Worm (Caenorhabditis elegans): Measurements from ENCODE around the gene sma-10.

The sma-10 gene

DNA sequence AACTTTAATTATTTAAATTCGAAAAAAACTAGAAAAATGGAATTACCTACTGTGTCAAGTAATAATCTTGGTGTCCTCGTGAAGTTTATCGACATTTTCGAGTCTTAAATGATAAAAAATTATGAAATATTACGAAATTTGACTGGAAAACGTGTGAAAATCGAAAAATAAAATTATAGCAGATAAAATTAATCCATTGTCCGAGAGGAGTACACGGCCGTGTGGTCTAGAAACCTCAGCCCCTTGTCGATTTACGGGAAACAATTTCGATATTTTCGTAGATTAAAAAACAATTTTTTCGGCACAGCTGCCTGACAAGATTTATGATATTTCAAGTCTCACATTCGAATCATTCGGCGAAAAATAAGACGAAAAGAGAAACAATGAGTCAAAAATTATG, 17.1 kb upstream of the sma-10 start, which contains the start of gene R02D3.8:
R02D3.8 (minus strand) TSS at position 109 of the 400 bp plus-strand sequence.
- TF ChIP-seq ceh-31 (tag; optimal IDR thresholded peaks at IDR 0.05) (peak; percentile 41), elt-4 (tag; optimal IDR thresholded peaks at IDR 0.05) (no peak), ceh-24 (tag; optimal IDR thresholded peaks at IDR 0.05) (no peak), ref-2 (tag; optimal IDR thresholded peaks at IDR 0.05) (no peak), sox-2 (GFP tag; IDR thresholded peaks at IDR 0.05) (no peak), pqm-1 (tag; optimal IDR thresholded peaks at IDR 0.05) (no peak), C08G9.2 (tag; optimal IDR thresholded peaks at IDR 0.05) (peak; percentile 12), ama-1 (optimal IDR thresholded peaks at IDR 0.05) (no peak), ceh-45 (GFP tag; IDR thresholded peaks at IDR 0.05) (no peak), K09A11.1 (tag; optimal IDR thresholded peaks at IDR 0.05; ENCODE audit: insufficient read depth) (no peak), Y22D7AL.16 (tag; optimal IDR thresholded peaks at IDR 0.05) (no peak), hlh-15 (tag; optimal IDR thresholded peaks at IDR 0.05) (no peak), nhr-11 (tag; optimal IDR thresholded peaks at IDR 0.05) (no peak), ceh-14 (tag; optimal IDR thresholded peaks at IDR 0.05) (no peak), hlh-6 (tag; optimal IDR thresholded peaks at IDR 0.05) (no peak), tbx-2 (tag; optimal IDR thresholded peaks at IDR 0.05) (peak; percentile 27), hlh-13 (GFP tag; optimal IDR thresholded peaks at IDR 0.05) (no peak), nhr-232 (tag; optimal IDR thresholded peaks at IDR 0.05) (no peak), lin-11 (tag; optimal IDR thresholded peaks at IDR 0.05) (no peak), pha-4 (tag; optimal IDR thresholded peaks at IDR 0.05) (no peak), T23F11.4 (GFP tag; optimal IDR thresholded peaks at IDR 0.05) (no peak), ttx-3 (tag; optimal IDR thresholded peaks at IDR 0.05) (no peak), unc-42 (tag; optimal IDR thresholded peaks at IDR 0.05) (no peak)

DNA sequence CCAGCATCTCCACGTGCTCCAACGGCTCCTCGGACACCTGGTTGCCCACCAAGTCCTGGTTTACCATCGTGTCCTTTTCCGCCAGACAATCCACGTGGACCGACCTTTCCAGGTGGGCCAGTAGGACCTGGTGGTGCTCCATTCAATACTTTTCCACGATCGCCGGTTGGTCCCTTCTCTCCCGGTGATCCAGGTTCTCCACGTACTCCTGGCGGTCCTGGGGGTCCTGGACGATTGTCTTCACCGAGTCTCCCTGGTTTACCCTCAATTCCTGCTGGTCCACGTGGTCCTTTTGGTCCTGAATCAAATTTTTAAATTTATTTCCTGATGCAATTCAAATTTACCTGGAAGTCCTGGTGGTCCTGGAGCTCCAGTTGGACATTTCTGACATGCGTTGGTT, 15.9 kb upstream of the sma-10 start:
- TF ChIP-seq tbx-7 (tag; optimal IDR thresholded peaks at IDR 0.05) = no peak

DNA sequence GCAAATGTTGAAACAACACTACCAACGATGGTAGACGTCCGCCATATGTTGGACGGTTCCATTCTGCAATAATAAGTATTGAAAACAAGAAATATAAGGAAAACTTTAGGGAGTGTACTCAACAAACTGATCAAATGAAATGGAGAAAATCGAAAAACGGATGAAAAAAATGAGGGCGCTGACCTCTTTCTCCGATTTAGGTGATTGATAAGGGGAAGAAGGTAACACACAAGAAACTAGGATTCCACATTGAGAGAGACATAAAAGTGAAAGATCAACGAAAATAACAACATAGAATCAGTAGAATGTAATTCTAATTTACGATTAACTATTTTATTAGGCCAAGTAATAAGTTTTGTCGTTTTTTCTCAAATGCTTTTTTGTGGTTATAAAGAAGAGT, 15.1 kb upstream of the sma-10 start, which contains the start of gene dpy-9:
dpy-9 (minus strand) TSS at position 63 of the 400 bp plus-strand sequence.
- no peak for TF ChIP-seq ref-2 (tag; optimal IDR thresholded peaks at IDR 0.05)
- TF ChIP-seq C08G9.2 (tag; optimal IDR thresholded peaks at IDR 0.05) = no peak
- TF ChIP-seq ahr-1 (tag; optimal IDR thresholded peaks at IDR 0.05) = no peak
- TF ChIP-seq ceh-31 (tag; optimal IDR thresholded peaks at IDR 0.05) = no peak
- TF ChIP-seq fax-1 (tag; optimal IDR thresholded peaks at IDR 0.05) = no peak
- TF ChIP-seq dmd-4 (tag; optimal IDR thresholded peaks at IDR 0.05; ENCODE audit: borderline replicate concordance) = no peak
- TF ChIP-seq ceh-30 (tag; optimal IDR thresholded peaks at IDR 0.05) = no peak
- TF ChIP-seq sox-4 (tag; optimal IDR thresholded peaks at IDR 0.05) = no peak
- no peak for TF ChIP-seq ceh-2 (tag; optimal IDR thresholded peaks at IDR 0.05)
- TF ChIP-seq pag-3 (tag; optimal IDR thresholded peaks at IDR 0.05; ENCODE audit: borderline replicate concordance) = no peak
- TF ChIP-seq eyg-1 (tag; optimal IDR thresholded peaks at IDR 0.05) = no peak
- TF ChIP-seq pat-9 (tag; optimal IDR thresholded peaks at IDR 0.05) = no peak
- TF ChIP-seq tbx-7 (tag; optimal IDR thresholded peaks at IDR 0.05) = no peak

DNA sequence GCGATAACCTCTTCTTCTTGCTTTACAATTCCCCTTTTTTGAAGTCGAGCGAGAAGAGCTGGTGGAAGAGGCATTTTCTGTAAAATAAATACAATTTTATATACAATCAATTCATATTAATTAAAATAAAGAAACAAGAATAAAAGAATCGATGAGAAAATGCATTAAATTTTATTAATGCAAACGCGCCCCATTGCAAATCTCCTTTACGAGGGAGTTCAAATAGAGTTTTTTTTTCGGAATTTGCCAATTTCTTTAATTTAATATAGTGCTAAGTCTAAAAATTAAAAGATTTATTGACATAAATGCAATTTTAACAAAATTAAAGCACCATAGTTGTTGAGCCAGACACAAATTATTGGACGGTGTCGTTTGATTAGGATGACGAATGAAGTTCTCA, 12.6 kb upstream of the sma-10 start, which contains the start of gene pqbp-1.1:
pqbp-1.1 (minus strand) TSS at position 77 of the 400 bp plus-strand sequence.
- TF ChIP-seq pat-9 (tag; optimal IDR thresholded peaks at IDR 0.05) (no peak), zip-5 (tag; optimal IDR thresholded peaks at IDR 0.05) (no peak), unc-42 (tag; optimal IDR thresholded peaks at IDR 0.05) (peak; percentile 88), odd-2 (tag; optimal IDR thresholded peaks at IDR 0.05) (no peak), pax-1 (tag; optimal IDR thresholded peaks at IDR 0.05) (peak; percentile 48), elt-2 (tag; optimal IDR thresholded peaks at IDR 0.05) (peak; percentile 6), ceh-48 (tag; optimal IDR thresholded peaks at IDR 0.05) (peak; percentile 42)

Measured in whole organism, late embryonic.